Fruit fly (Drosophila melanogaster) whole organism, wandering third instar larva: ENCODE measurements around the gene CG6168.

ENCODE experiments used
- CG32264 ChIP-seq: fragments of 200-800 bp; sonication (Bioruptor generic); optimal IDR thresholded peaks from 2 replicates; lab custom pipeline; 2016; ENCODE audit warnings: missing biosample characterization, missing genetic modification characterization
- CG9705 ChIP-seq: fragments of 200-800 bp; sonication (Bioruptor generic); optimal IDR thresholded peaks from 2 replicates; lab custom pipeline; 2018; ENCODE audit warnings: missing biosample characterization, mild to moderate bottlenecking, missing genetic modification characterization
- CrebA ChIP-seq: fragments of 200-800 bp; sonication (Bioruptor generic); optimal IDR thresholded peaks from 2 replicates; lab custom pipeline; 2016; ENCODE audit warnings: missing biosample characterization, mild to moderate bottlenecking, missing genetic modification characterization, borderline replicate concordance
- Dif ChIP-seq: fragments of 200-275, 200-300 bp; sonication (Bioruptor generic); optimal IDR thresholded peaks from 2 replicates; lab custom pipeline; 2018; ENCODE audit warnings: missing biosample characterization, missing genetic modification characterization; ENCODE audit not compliant: partially characterized antibody
- GATAd ChIP-seq: sonication (Bioruptor generic); optimal IDR thresholded peaks from 2 replicates; lab custom pipeline; 2016; ENCODE audit warnings: missing biosample characterization, missing genetic modification characterization
- HLH106 ChIP-seq: fragments of 200-800 bp; optimal IDR thresholded peaks from 3 replicates; lab custom pipeline; 2019; ENCODE audit warnings: missing biosample characterization, mild to moderate bottlenecking, missing genetic modification characterization, moderate library complexity
- Hnf4 ChIP-seq: fragments of 200-800 bp; sonication (Bioruptor generic); optimal IDR thresholded peaks from 2 replicates; lab custom pipeline; 2016; ENCODE audit warnings: missing biosample characterization, mild to moderate bottlenecking, missing genetic modification characterization
- Hr78 ChIP-seq: fragments of >200 bp; optimal IDR thresholded peaks from 2 replicates; lab custom pipeline; 2017; ENCODE audit warnings: missing biosample characterization, missing genetic modification characterization
- Hr83 ChIP-seq: fragments of 200-300 bp; sonication (Bioruptor generic); optimal IDR thresholded peaks from 2 replicates; lab custom pipeline; 2016; ENCODE audit warnings: missing biosample characterization, mild to moderate bottlenecking, missing genetic modification characterization, moderate library complexity; ENCODE audit not compliant: poor library complexity, severe bottlenecking
- Myc ChIP-seq: fragments of >200 bp; optimal IDR thresholded peaks from 2 replicates; lab custom pipeline; 2017
- N ChIP-seq: fragments of >200 bp; optimal IDR thresholded peaks from 2 replicates; lab custom pipeline; 2018; ENCODE audit warnings: missing biosample characterization, missing external identifiers, missing genetic modification characterization
- OdsH ChIP-seq: fragments of 200-800 bp; sonication (Bioruptor generic); optimal IDR thresholded peaks from 2 replicates; lab custom pipeline; 2016; ENCODE audit warnings: missing biosample characterization, mild to moderate bottlenecking, missing genetic modification characterization
- Rel ChIP-seq, 2 experiments: fragments of 200-800 bp; sonication (Bioruptor generic) in 1 of 2; optimal IDR thresholded peaks; 2 replicates in 1 of 2; 3 replicates in 1 of 2; lab custom pipeline; 2016 to 2019; ENCODE audit warnings: mild to moderate bottlenecking in 2 of 2, missing biosample characterization in 2 of 2, missing genetic modification characterization in 2 of 2, moderate library complexity in 1 of 2
- Sp1 ChIP-seq: fragments of 200-800 bp; sonication (Bioruptor generic); optimal IDR thresholded peaks from 3 replicates; lab custom pipeline; 2019; ENCODE audit warnings: missing biosample characterization, mild to moderate bottlenecking, missing genetic modification characterization, moderate library complexity
- Vsx2 ChIP-seq: fragments of 200-300, 225-300 bp; sonication (Bioruptor generic); optimal IDR thresholded peaks from 2 replicates; lab custom pipeline; 2018; ENCODE audit warnings: missing biosample characterization, missing genetic modification characterization; ENCODE audit not compliant: partially characterized antibody
- br ChIP-seq: fragments of 200-800 bp; sonication (Bioruptor generic); optimal IDR thresholded peaks from 2 replicates; lab custom pipeline; 2016; ENCODE audit warnings: missing biosample characterization, missing genetic modification characterization
- dmrt93B ChIP-seq: fragments of 200-800 bp; sonication (Bioruptor generic); optimal IDR thresholded peaks from 2 replicates; lab custom pipeline; 2018; ENCODE audit warnings: missing biosample characterization, mild to moderate bottlenecking, missing genetic modification characterization
- dsf ChIP-seq: sonication (Bioruptor generic); optimal IDR thresholded peaks from 2 replicates; lab custom pipeline; 2016; ENCODE audit warnings: missing biosample characterization, missing genetic modification characterization, borderline replicate concordance
- ey ChIP-seq: fragments of 200-800 bp; sonication (Bioruptor generic); optimal IDR thresholded peaks from 2 replicates; lab custom pipeline; 2016; ENCODE audit warnings: missing biosample characterization, missing genetic modification characterization
- foxo ChIP-seq, 2 experiments: fragments of 200-800 bp; sonication (Bioruptor generic); optimal IDR thresholded peaks; 2 replicates in 1 of 2; 3 replicates in 1 of 2; lab custom pipeline; 2016 to 2017; ENCODE audit warnings: missing biosample characterization in 2 of 2, missing genetic modification characterization in 2 of 2
- fru ChIP-seq: fragments of 200-800 bp; sonication (Bioruptor generic); optimal IDR thresholded peaks from 3 replicates; lab custom pipeline; 2016; ENCODE audit warnings: missing biosample characterization, mild to moderate bottlenecking, missing genetic modification characterization
- h ChIP-seq: fragments of 200-800 bp; sonication (Bioruptor generic); optimal IDR thresholded peaks from 3 replicates; lab custom pipeline; 2016; ENCODE audit warnings: missing biosample characterization, mild to moderate bottlenecking, missing genetic modification characterization
- lola ChIP-seq: fragments of >200 bp; optimal IDR thresholded peaks from 2 replicates; lab custom pipeline; 2017; ENCODE audit warnings: missing biosample characterization, missing genetic modification characterization
- psq ChIP-seq: fragments of 200-800 bp; sonication (Bioruptor generic); optimal IDR thresholded peaks from 3 replicates; lab custom pipeline; 2017; ENCODE audit warnings: missing biosample characterization, mild to moderate bottlenecking, missing genetic modification characterization, moderate library complexity
- rgr ChIP-seq: fragments of 200-800 bp; sonication (Bioruptor generic); optimal IDR thresholded peaks from 3 replicates; lab custom pipeline; 2016; ENCODE audit warnings: missing biosample characterization, mild to moderate bottlenecking, missing genetic modification characterization
- sage ChIP-seq: fragments of 200-800 bp; sonication (Bioruptor generic); optimal IDR thresholded peaks from 2 replicates; lab custom pipeline; 2016; ENCODE audit warnings: missing biosample characterization, mild to moderate bottlenecking, missing genetic modification characterization
- sv ChIP-seq: fragments of 200-800 bp; sonication (Bioruptor generic); optimal IDR thresholded peaks from 3 replicates; lab custom pipeline; 2016; ENCODE audit warnings: missing biosample characterization, missing genetic modification characterization
- tai ChIP-seq: sonication (Bioruptor generic); optimal IDR thresholded peaks from 2 replicates; lab custom pipeline; 2016; ENCODE audit warnings: missing biosample characterization, missing genetic modification characterization

Gene CG6168

DNA sequence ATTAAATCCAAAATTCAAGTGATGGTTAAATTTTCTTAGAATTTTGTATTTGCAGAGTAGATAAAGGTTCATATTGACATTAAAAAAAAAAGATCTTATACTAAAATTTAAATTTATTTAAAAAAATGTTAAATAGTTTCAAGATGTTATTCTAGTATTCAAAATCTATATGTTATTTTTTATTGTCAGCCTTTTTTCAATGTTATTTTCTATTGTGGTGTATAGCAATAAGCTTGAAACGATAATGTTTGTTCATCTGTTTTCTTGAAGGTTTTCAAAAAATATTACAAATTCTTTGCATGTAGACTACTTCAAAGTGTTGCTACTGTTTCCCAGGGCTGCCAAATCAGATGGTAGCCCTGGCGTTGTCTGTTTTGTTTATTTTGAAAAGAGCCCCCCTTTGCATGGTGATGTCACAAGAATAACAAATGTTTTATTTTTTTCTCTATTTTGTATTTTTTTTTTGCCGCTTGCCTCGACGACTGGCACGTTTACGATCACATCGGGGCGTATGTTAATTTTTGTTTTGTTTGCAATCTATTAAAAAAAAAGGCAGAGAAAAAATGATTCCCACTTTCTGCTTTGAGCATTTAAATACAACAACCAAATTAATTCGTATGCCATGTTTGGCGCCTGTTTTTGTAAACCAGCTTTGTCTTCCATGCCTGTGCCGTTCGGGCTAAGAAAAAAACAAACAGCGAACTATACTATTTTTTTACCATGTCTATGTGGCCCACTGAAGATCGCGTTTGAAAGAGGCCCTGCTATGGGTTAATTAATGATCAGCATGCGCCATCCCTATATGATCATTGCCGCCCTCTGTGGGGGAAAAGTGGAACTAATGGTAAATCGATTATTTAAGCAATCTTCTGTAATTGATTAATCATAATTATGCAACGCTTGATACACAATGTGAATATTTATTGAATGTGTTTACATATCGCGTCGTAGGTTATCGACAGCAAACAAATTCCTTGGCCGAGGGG lies 29.5 kb upstream of the CG6168 start:
- TF ChIP-seq tai (GFP tag; lab: Kevin White, UChicago), result no peak
- peak; percentile 28 for TF ChIP-seq sv (GFP tag; lab: Kevin White, UChicago)
- TF ChIP-seq, all 38 proteins: peak for 1

DNA sequence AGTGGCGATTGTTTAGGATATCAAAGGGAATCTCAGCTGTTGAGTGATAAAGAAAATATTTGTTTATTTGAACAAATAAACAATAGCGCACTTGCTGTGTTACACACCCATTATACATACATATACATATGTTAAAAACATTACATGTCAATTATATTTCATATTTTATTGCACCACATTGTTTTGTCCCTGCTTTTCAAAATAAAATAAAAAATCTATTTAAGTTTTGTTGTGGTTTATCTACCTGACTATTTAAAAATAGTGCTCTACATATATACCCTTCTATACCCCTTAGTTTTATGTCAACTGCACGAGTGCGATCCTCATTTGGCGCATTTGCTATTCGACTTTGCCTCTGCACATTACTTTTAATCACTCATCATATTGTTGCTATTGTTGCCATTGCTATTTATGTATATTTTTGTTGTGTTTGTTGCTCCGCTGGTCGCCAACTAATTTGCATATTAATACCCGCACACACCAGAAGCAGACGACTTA lies 28.4 kb upstream of the CG6168 start:
- TF ChIP-seq lola (GFP tag; lab: Kevin White, UChicago) (no peak), foxo (GFP tag; optimal IDR thresholded peaks at IDR 0.05; lab: Kevin White, UChicago) (peak in 1 of 2 experiments; percentile 14), sv (GFP tag; lab: Kevin White, UChicago) (peak; percentile 87), Hr83 (GFP tag; lab: Kevin White, UChicago) (no peak), HLH106 (tag; lab: Kevin White, UChicago) (no peak), rgr (GFP tag; lab: Kevin White, UChicago) (no peak)

- TF ChIP-seq HLH106 (tag; lab: Kevin White, UChicago), result peak; percentile 62
- no peak for TF ChIP-seq N (GFP tag; lab: Kevin White, UChicago)
- peak; percentile 46 for TF ChIP-seq sv (GFP tag; lab: Kevin White, UChicago)
- peak; percentile 36 for TF ChIP-seq fru (GFP tag; lab: Kevin White, UChicago)
- no peak for TF ChIP-seq CrebA
- TF ChIP-seq Rel (GFP tag; optimal IDR thresholded peaks at IDR 0.05; lab: Kevin White, UChicago), result peak; percentile 57
- TF ChIP-seq Rel (tag; optimal IDR thresholded peaks at IDR 0.05; lab: Kevin White, UChicago), result no peak
- TF ChIP-seq sage, result peak; percentile 11
- TF ChIP-seq dmrt93B (GFP tag; lab: Kevin White, UChicago), result peak; percentile 45
- TF ChIP-seq rgr (GFP tag; lab: Kevin White, UChicago), result peak; percentile 45
- peak; percentile 41 for TF ChIP-seq OdsH (GFP tag; lab: Kevin White, UChicago)
- TF ChIP-seq Hr83 (GFP tag; lab: Kevin White, UChicago), result no peak
- peak; percentile 9 for TF ChIP-seq ey (GFP tag; lab: Kevin White, UChicago)
- TF ChIP-seq psq (GFP tag; lab: Kevin White, UChicago), result peak; percentile 38
- peak in 1 of 2 experiments; percentile 51 for TF ChIP-seq foxo (GFP tag; optimal IDR thresholded peaks at IDR 0.05; lab: Kevin White, UChicago)
- TF ChIP-seq h (GFP tag; lab: Kevin White, UChicago), result peak; percentile 30
- no peak for TF ChIP-seq dsf (GFP tag; lab: Kevin White, UChicago)
- TF ChIP-seq Sp1 (GFP tag; lab: Kevin White, UChicago), result peak; percentile 79
These were observed 27.7 kb upstream of the CG6168 start for dm6 chr3L:11348971-11349907.

DNA sequence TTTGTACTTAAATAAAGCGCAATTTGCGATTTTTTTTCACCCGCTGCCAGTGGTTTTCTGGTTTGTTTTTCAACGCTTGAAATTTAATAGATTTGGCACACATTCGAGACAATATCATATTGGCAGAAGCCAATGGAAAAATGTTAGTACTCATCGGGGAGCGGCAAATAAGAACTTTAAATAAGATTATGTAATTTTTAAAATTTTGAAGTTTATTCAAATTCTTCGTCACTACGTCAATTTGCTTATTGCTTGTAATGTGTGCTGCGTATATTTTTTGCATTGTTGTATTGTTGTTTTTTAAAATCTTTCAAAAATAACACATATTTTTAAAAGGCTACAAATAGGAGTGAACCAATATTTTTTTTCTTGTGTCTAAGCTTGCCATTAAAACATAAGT lies 25.5 kb upstream of the CG6168 start:
- TF ChIP-seq Dif (GFP tag; lab: Kevin White, UChicago) (no peak), dsf (GFP tag; lab: Kevin White, UChicago) (no peak), N (GFP tag; lab: Kevin White, UChicago) (no peak), sv (GFP tag; lab: Kevin White, UChicago) (no peak), GATAd (GFP tag; lab: Kevin White, UChicago) (no peak), OdsH (GFP tag; lab: Kevin White, UChicago) (no peak), Myc (lab: Kevin White, UChicago) (no peak), Hnf4 (no peak), Vsx2 (GFP tag; lab: Kevin White, UChicago) (no peak), HLH106 (tag; lab: Kevin White, UChicago) (no peak), Hr78 (GFP tag; lab: Kevin White, UChicago) (no peak), CG32264 (GFP tag; lab: Kevin White, UChicago) (no peak), CG9705 (GFP tag; lab: Kevin White, UChicago) (no peak), br (GFP tag; lab: Kevin White, UChicago) (no peak)
